Worm (Caenorhabditis elegans) whole organism, young adult: ENCODE data around the gene F22B3.7.

Experiments used
- F33H1.4 ChIP-seq: fragments of 200-800 bp; sonication (Bioruptor generic); IDR thresholded peaks from 2 replicates; pipeline ENCODE4 v1.3.6; 2022; ENCODE audit warnings: missing genetic modification reagents, missing genetic modification characterization, missing compliant biosample characterization
- aptf-2 ChIP-seq: fragments of 200-800 bp; sonication (Bioruptor generic); conservative IDR thresholded peaks from 2 replicates; pipeline ENCODE4 v1.3.6; 2022; ENCODE audit warnings: missing genetic modification reagents, missing genetic modification characterization, missing compliant biosample characterization
- dpl-1 ChIP-seq: fragments of 150-350 bp; optimal IDR thresholded peaks from 2 replicates; lab custom pipeline; 2014; ENCODE audit warnings: missing biosample characterization, missing genetic modification reagents, missing genetic modification characterization
- him-1 ChIP-seq: sonication (generic microtip); optimal IDR thresholded peaks from 2 replicates; lab custom pipeline; 2016; ENCODE audit warnings: missing genotype, missing genetic modification reagents, missing genetic modification characterization, missing compliant biosample characterization
- rec-8 ChIP-seq, 2 experiments: sonication (generic microtip); optimal IDR thresholded peaks; 2 replicates each; lab custom pipeline; 2016; ENCODE audit warnings: mild to moderate bottlenecking in 2 of 2, missing genetic modification characterization in 2 of 2, missing genetic modification reagents in 2 of 2, missing genotype in 2 of 2, missing biosample characterization in 1 of 2, missing compliant biosample characterization in 1 of 2, moderate library complexity in 1 of 2
- tlf-1 ChIP-seq: fragments of 200-800 bp; sonication (Bioruptor generic); optimal IDR thresholded peaks from 2 replicates; lab custom pipeline; 2018; ENCODE audit warnings: mild to moderate bottlenecking, missing genetic modification characterization, missing compliant biosample characterization

- no peak for TF ChIP-seq him-1 (tag; lab: Kevin White, UChicago)
- no peak for TF ChIP-seq F33H1.4
- no peak for TF ChIP-seq rec-8 (tag; optimal IDR thresholded peaks at IDR 0.05; lab: Kevin White, UChicago)
- no peak for TF ChIP-seq tlf-1 (GFP tag; lab: Kevin White, UChicago)
- no peak for TF ChIP-seq aptf-2 (GFP tag; lab: Robert Waterston, UW)
- TF ChIP-seq dpl-1 = no peak
Observed at ce11 chrIV:11414920-11415319, 6.7 kb downstream of the F22B3.7 start, which contains the start of gene F22B3.10.
